Worm (Caenorhabditis elegans) whole organism, early embryonic: ENCODE results near the gene F07A11.4.

Experiments used
- F13C5.2 ChIP-seq: sonication (generic microtip); optimal IDR thresholded peaks from 2 replicates; lab custom pipeline; 2017; ENCODE audit warnings: mild to moderate bottlenecking, missing genetic modification characterization, inconsistent platforms, missing compliant biosample characterization
- aly-1 ChIP-seq: sonication (generic microtip); optimal IDR thresholded peaks from 2 replicates; lab custom pipeline; 2016; ENCODE audit warnings: missing genetic modification characterization, missing compliant biosample characterization

- TF ChIP-seq aly-1 (tag; lab: Kevin White, UChicago) (no peak), F13C5.2 (tag; lab: Kevin White, UChicago) (no peak)
These were observed 50.3 kb downstream of the F07A11.4 start, which contains the start of gene coa-7 for ce11 chrII:11650975-11651588.
